Fruit fly (Drosophila melanogaster): Measurements from ENCODE around the gene CG3402.

Gene CG3402

DNA sequence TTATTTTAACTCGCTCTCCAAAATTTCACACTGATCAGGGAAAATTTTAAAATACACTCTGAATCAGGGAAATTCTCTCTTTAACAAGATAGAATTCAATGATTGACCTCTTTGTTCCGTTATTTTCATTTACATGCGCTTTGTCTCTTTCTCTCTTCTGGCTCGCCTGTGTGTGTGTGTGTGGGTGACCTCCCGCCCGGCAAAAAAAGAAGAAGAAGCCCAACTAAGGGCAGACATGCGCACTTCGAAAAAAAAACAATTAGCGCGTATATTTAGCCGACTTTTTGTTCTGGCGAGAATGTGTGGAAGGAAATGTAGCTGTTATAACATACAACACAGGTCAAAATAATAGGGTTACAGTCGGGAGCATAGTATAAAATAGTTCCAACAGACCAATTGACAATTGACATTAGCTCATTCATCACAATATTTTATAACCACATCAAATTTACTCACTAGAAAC, 29.8 kb upstream of the CG3402 start, which contains the start of gene CG3386 (continued):
- TF ChIP-seq nom (GFP tag; optimal IDR thresholded peaks at IDR 0.05) (peak; percentile 9), mirr (GFP tag; optimal IDR thresholded peaks at IDR 0.05) (no peak), CHES-1-like (GFP tag; optimal IDR thresholded peaks at IDR 0.05) (no peak), CG8388 (GFP tag; optimal IDR thresholded peaks at IDR 0.05) (no peak), Pdp1 (GFP tag; optimal IDR thresholded peaks at IDR 0.05) (peak in 1 of 2 experiments; percentile 58), Aef1 (GFP tag; IDR thresholded peaks at IDR 0.05) (no peak), CG11696 (GFP tag; IDR thresholded peaks at IDR 0.05) (peak; percentile 91), CG1832 (GFP tag; optimal IDR thresholded peaks at IDR 0.05) (no peak), Med (GFP tag) (peak; percentile 46), disco-r (GFP tag; optimal IDR thresholded peaks at IDR 0.05) (no peak), CG17385 (GFP tag; optimal IDR thresholded peaks at IDR 0.05) (peak; percentile 36), CG1602 (GFP tag; optimal IDR thresholded peaks at IDR 0.05) (no peak), ERR (GFP tag; optimal IDR thresholded peaks at IDR 0.05) (peak; percentile 18), tgo (GFP tag; IDR thresholded peaks at IDR 0.05) (no peak), danr (GFP tag; IDR thresholded peaks at IDR 0.05) (no peak)

DNA sequence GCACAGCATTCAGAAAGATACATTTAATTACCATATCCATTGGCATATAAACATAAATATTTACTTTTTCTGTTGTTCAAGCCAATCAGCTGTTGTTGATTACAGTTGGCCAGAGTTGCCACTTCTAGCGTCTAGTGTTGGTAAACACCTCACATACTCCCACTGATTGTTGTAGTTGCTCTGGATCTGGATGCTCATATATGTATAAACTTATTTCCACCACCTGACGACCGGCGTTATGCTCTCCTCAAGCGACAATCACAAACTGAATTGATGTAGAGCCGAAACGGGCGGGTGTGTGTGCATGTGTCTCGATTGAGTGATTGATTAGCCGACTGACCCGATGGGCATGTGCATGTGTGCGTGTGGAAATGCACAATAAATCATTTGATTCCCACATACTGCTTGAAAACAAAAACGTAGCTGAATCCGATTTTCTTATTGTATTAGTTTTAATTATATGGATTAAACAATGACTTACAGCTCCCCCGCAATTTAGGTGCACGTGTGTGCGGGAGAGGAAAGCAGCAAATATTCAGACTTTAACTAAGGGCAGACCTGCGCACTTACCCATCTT, 29.2 kb upstream of the CG3402 start:
- TF ChIP-seq CG9215 (GFP tag; IDR thresholded peaks at IDR 0.05) (no peak), crol (GFP tag; IDR thresholded peaks at IDR 0.05) (peak; percentile 34; the same call in 1 of the 2 replicates), eyg (GFP tag; optimal IDR thresholded peaks at IDR 0.05) (peak; percentile 6), CG15601 (tag; optimal IDR thresholded peaks at IDR 0.05) (peak; percentile 36), CG30431 (GFP tag; optimal IDR thresholded peaks at IDR 0.05) (no peak), CG33213 (GFP tag; optimal IDR thresholded peaks at IDR 0.05) (peak; percentile 60), peb (GFP tag; IDR thresholded peaks at IDR 0.05) (no peak), Myb (GFP tag; optimal IDR thresholded peaks at IDR 0.05) (peak; percentile 67), Xrp1 (GFP tag; IDR thresholded peaks at IDR 0.05) (peak; percentile 48; the same call in 1 of the 2 replicates), bcd (GFP tag; optimal IDR thresholded peaks at IDR 0.05) (peak; percentile 43), Atf-2 (GFP tag; optimal IDR thresholded peaks at IDR 0.05) (peak; percentile 5), shn (GFP tag; optimal IDR thresholded peaks at IDR 0.05) (peak; percentile 11), CG13287 (GFP tag; IDR thresholded peaks at IDR 0.05; ENCODE audit: partially characterized antibody) (peak; percentile 48; the same call in 1 of the 2 replicates), tio (GFP tag; optimal IDR thresholded peaks at IDR 0.05) (no peak), Ravus (GFP tag; IDR thresholded peaks at IDR 0.05) (no peak), Nf-YB (GFP tag; optimal IDR thresholded peaks at IDR 0.05) (peak; percentile 28), Nf-YA (GFP tag; IDR thresholded peaks at IDR 0.05) (no peak), zfh2 (GFP tag; optimal IDR thresholded peaks at IDR 0.05) (peak; percentile 40), phol (tag; optimal IDR thresholded peaks at IDR 0.05) (peak; percentile 20), CG12769 (tag; optimal IDR thresholded peaks at IDR 0.05) (peak; percentile 92), abd-A (tag; optimal IDR thresholded peaks at IDR 0.05) (peak; percentile 80), CG17361 (GFP tag; IDR thresholded peaks at IDR 0.05) (no peak), CG4707 (GFP tag; optimal IDR thresholded peaks at IDR 0.05) (peak; percentile 11), sqz (GFP tag; optimal IDR thresholded peaks at IDR 0.05) (peak; percentile 44), CG12659 (GFP tag; optimal IDR thresholded peaks at IDR 0.05) (peak; percentile 80), danr (GFP tag; IDR thresholded peaks at IDR 0.05) (no peak), ewg (GFP tag; optimal IDR thresholded peaks at IDR 0.05) (peak; percentile 71), CG17568 (GFP tag; optimal IDR thresholded peaks at IDR 0.05) (no peak), CG17385 (GFP tag; optimal IDR thresholded peaks at IDR 0.05) (peak; percentile 35), Spps (tag; optimal IDR thresholded peaks at IDR 0.05) (peak; percentile 5), Hr3 (GFP tag; optimal IDR thresholded peaks at IDR 0.05) (no peak), CG18262 (tag; optimal IDR thresholded peaks at IDR 0.05) (peak; percentile 5), Hey (tag; optimal IDR thresholded peaks at IDR 0.05) (peak; percentile 35), chn (GFP tag; optimal IDR thresholded peaks at IDR 0.05) (peak; percentile 42), sisA (GFP tag; IDR thresholded peaks at IDR 0.05) (no peak), prd (optimal IDR thresholded peaks at IDR 0.05) (no peak), prd (GFP tag; IDR thresholded peaks at IDR 0.05) (no peak)

Measured in whole organism, embryonic.